Worm (Caenorhabditis elegans): ENCODE results near the gene Y55B1BL.2.
"Not testable (repeated sequence)": the region's sequence is repeated elsewhere in the genome, so short reads cannot be mapped to it uniquely, and the experiment has no call there.

Gene Y55B1BL.2

ce11 chrIII:418649-419048, 16.1 kb downstream of the Y55B1BL.2 start, which contains the start of gene stim-1:
stim-1 (minus strand) TSS chrIII:418749.
- no peak for TF ChIP-seq aptf-3 (GFP tag; IDR thresholded peaks at IDR 0.05)
- TF ChIP-seq madf-3 (GFP tag; IDR thresholded peaks at IDR 0.05), result no peak
- no peak for TF ChIP-seq B0261.1 (tag; optimal IDR thresholded peaks at IDR 0.05)
- no peak for TF ChIP-seq ets-4 (GFP tag; optimal IDR thresholded peaks at IDR 0.05)
- no peak for TF ChIP-seq zfh-2 (GFP tag; conservative IDR thresholded peaks at IDR 0.05)
- TF ChIP-seq F23B12.7 (tag; optimal IDR thresholded peaks at IDR 0.05; ENCODE audit: insufficient read depth), result no peak
- TF ChIP-seq ekl-4 (GFP tag; IDR thresholded peaks at IDR 0.05), result no peak
- TF ChIP-seq zim-3 (tag; optimal IDR thresholded peaks at IDR 0.05), result no peak
- TF ChIP-seq madf-6 (GFP tag; IDR thresholded peaks at IDR 0.05), result no peak
- TF ChIP-seq ceh-100 (GFP tag; IDR thresholded peaks at IDR 0.05), result no peak

- no peak for TF ChIP-seq attf-5 (GFP tag; optimal IDR thresholded peaks at IDR 0.05)
- TF ChIP-seq let-526 (GFP tag; IDR thresholded peaks at IDR 0.05), result no peak
- TF ChIP-seq hmg-1.2 (GFP tag; IDR thresholded peaks at IDR 0.05), result no peak
- TF ChIP-seq lag-1 (GFP tag; IDR thresholded peaks at IDR 0.05), result no peak
- TF ChIP-seq zim-3 (tag; optimal IDR thresholded peaks at IDR 0.05), result no peak
- no peak for TF ChIP-seq ceh-40 (GFP tag; IDR thresholded peaks at IDR 0.05)
These were observed 20.0 kb downstream of the Y55B1BL.2 start for ce11 chrIII:422553-422952.

- TF ChIP-seq athp-1 (tag; optimal IDR thresholded peaks at IDR 0.05) (no peak), madf-10 (tag; optimal IDR thresholded peaks at IDR 0.05) (no peak), dpl-1 (GFP tag; optimal IDR thresholded peaks at IDR 0.05) (peak; percentile 7), mcd-1 (GFP tag; IDR thresholded peaks at IDR 0.05) (peak; percentile 45; the same call in 1 of the 2 replicates), F57C9.4 (tag; optimal IDR thresholded peaks at IDR 0.05) (no peak), nhr-90 (tag; optimal IDR thresholded peaks at IDR 0.05) (no peak), C06A6.2 (GFP tag; conservative IDR thresholded peaks at IDR 0.05) (no peak), tbx-9 (tag; optimal IDR thresholded peaks at IDR 0.05; ENCODE audit: borderline replicate concordance) (no peak), efl-1 (GFP tag; optimal IDR thresholded peaks at IDR 0.05) (peak; percentile 44), egrh-3 (GFP tag; IDR thresholded peaks at IDR 0.05) (no peak), B0261.1 (tag; optimal IDR thresholded peaks at IDR 0.05) (no peak), F22D6.2 (tag; optimal IDR thresholded peaks at IDR 0.05) (no peak), hmg-1.2 (GFP tag; IDR thresholded peaks at IDR 0.05) (no peak), lag-1 (GFP tag; IDR thresholded peaks at IDR 0.05) (no peak), snpc-1.3 (tag; optimal IDR thresholded peaks at IDR 0.05; ENCODE audit: insufficient read depth) (no peak), lin-54 (GFP tag; optimal IDR thresholded peaks at IDR 0.05) (no peak)
These were observed 21.3 kb downstream of the Y55B1BL.2 start for ce11 chrIII:423875-424274.

DNA sequence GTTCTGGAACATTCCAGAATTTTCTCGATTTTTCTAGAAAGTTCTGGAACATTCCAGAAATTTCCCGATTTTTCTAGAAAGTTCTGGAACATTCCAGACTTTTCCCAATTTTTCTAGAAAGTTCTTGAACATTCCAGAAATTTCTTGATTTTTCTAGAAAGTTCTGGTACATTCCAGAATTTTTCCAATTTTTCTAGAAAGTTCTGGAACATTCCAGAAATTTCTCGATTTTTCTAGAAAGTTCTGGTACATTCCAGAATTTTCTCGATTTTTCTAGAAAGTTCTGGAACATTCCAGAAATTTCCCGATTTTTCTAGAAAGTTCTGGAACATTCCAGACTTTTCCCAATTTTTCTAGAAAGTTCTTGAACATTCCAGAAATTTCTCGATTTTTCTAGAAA, 22.3 kb downstream of the Y55B1BL.2 start:
- TF ChIP-seq cebp-1 (GFP tag; IDR thresholded peaks at IDR 0.05) (peak; percentile 44; the same call in 1 of the 2 replicates), egrh-3 (GFP tag; IDR thresholded peaks at IDR 0.05) (peak; percentile 34; the same call in 1 of the 2 replicates), dox-1 (GFP tag; IDR thresholded peaks at IDR 0.05) (peak; percentile 68), egl-18 (GFP tag; IDR thresholded peaks at IDR 0.05) (0 out of 2 replicates have a peak, but pooled peaks have one; percentile 12), hsf-1 (GFP tag; IDR thresholded peaks at IDR 0.05) (peak; percentile 96)
- TF ChIP-seq cebp-1 (tag; optimal IDR thresholded peaks at IDR 0.05), result not testable (repeated sequence)

All from whole organism, young adult.